Worm (Caenorhabditis elegans): ENCODE data around the gene F17C11.12.

Gene F17C11.12

ce11 chrV:10894601-10895000, 42.1 kb downstream of the F17C11.12 start, which contains the start of the genes F32D8.14 and F32D8.5 (continued):
- TF ChIP-seq F37D6.2 (tag; optimal IDR thresholded peaks at IDR 0.05) (peak; percentile 39), php-3 (GFP tag; IDR thresholded peaks at IDR 0.05) (no peak), ZK546.5 (tag; optimal IDR thresholded peaks at IDR 0.05) (peak in 1 of 2 experiments; percentile 71), ZK337.2 (GFP tag; IDR thresholded peaks at IDR 0.05) (peak; percentile 77), jun-1 (tag; optimal IDR thresholded peaks at IDR 0.05) (no peak), nhr-25 (tag; optimal IDR thresholded peaks at IDR 0.05; ENCODE audit: borderline replicate concordance, insufficient read depth) (no peak), nhr-6 (tag; optimal IDR thresholded peaks at IDR 0.05) (peak; percentile 68), nhr-237 (tag; optimal IDR thresholded peaks at IDR 0.05) (no peak), vab-7 (GFP tag; IDR thresholded peaks at IDR 0.05) (peak; percentile 35; the same call in 1 of the 2 replicates), rbr-2 (tag; optimal IDR thresholded peaks at IDR 0.05) (peak; percentile 54), snpc-1.2 (GFP tag; IDR thresholded peaks at IDR 0.05) (no peak), ctbp-1 (GFP tag; IDR thresholded peaks at IDR 0.05) (no peak), F49E8.2 (tag; optimal IDR thresholded peaks at IDR 0.05; ENCODE audit: borderline replicate concordance) (no peak), lin-15B (tag; optimal IDR thresholded peaks at IDR 0.05) (no peak), mep-1 (tag; optimal IDR thresholded peaks at IDR 0.05) (peak; percentile 76), egl-27 (tag; optimal IDR thresholded peaks at IDR 0.05) (no peak), ceh-20 (GFP tag; IDR thresholded peaks at IDR 0.05) (0 out of 2 replicates have a peak, but pooled peaks have one; percentile 12), dmd-9 (GFP tag; IDR thresholded peaks at IDR 0.05) (no peak), saeg-2 (GFP tag; IDR thresholded peaks at IDR 0.05) (no peak), lir-3 (tag; optimal IDR thresholded peaks at IDR 0.05) (no peak), madf-9 (GFP tag; conservative IDR thresholded peaks at IDR 0.05) (0 out of 2 replicates have a peak, but pooled peaks have one; percentile 32), fos-1 (tag; optimal IDR thresholded peaks at IDR 0.05) (no peak), daf-16 (GFP tag; optimal IDR thresholded peaks at IDR 0.05) (no peak), daf-16 (tag; optimal IDR thresholded peaks at IDR 0.05) (peak; percentile 27), tra-1 (GFP tag; IDR thresholded peaks at IDR 0.05) (no peak), daf-12 (tag; optimal IDR thresholded peaks at IDR 0.05) (no peak), hlh-30 (tag; optimal IDR thresholded peaks at IDR 0.05; ENCODE audit: insufficient read depth) (peak; percentile 49), ama-1 (optimal IDR thresholded peaks at IDR 0.05) (no peak), unc-39 (tag; optimal IDR thresholded peaks at IDR 0.05) (no peak), ztf-7 (tag; optimal IDR thresholded peaks at IDR 0.05) (peak; percentile 56), ceh-82 (tag; optimal IDR thresholded peaks at IDR 0.05) (no peak), sdz-12 (GFP tag; optimal IDR thresholded peaks at IDR 0.05) (no peak), nhr-11 (tag; optimal IDR thresholded peaks at IDR 0.05) (peak; percentile 30), zip-11 (GFP tag; IDR thresholded peaks at IDR 0.05) (no peak), Y48G9A.11 (GFP tag; IDR thresholded peaks at IDR 0.05) (no peak), lin-38 (GFP tag; IDR thresholded peaks at IDR 0.05) (peak; percentile 94), fkh-10 (GFP tag; optimal IDR thresholded peaks at IDR 0.05) (no peak), lsy-2 (tag; optimal IDR thresholded peaks at IDR 0.05) (peak in 1 of 2 experiments; percentile 90), nhr-28 (tag; optimal IDR thresholded peaks at IDR 0.05) (peak; percentile 18), D1046.2 (GFP tag; IDR thresholded peaks at IDR 0.05) (no peak), spr-3 (GFP tag; optimal IDR thresholded peaks at IDR 0.05) (no peak), Y75B8A.6 (GFP tag; IDR thresholded peaks at IDR 0.05) (no peak), dpl-1 (GFP tag; optimal IDR thresholded peaks at IDR 0.05) (peak; percentile 83), T26A8.4 (GFP tag; IDR thresholded peaks at IDR 0.05) (peak; percentile 59), T20F7.1 (GFP tag; optimal IDR thresholded peaks at IDR 0.05) (peak; percentile 64), cey-2 (tag; optimal IDR thresholded peaks at IDR 0.05; ENCODE audit: borderline replicate concordance, insufficient read depth) (no peak), pha-4 (GFP tag; IDR thresholded peaks at IDR 0.05) (no peak), pha-4 (tag; optimal IDR thresholded peaks at IDR 0.05) (peak; percentile 4), snpc-4 (tag; optimal IDR thresholded peaks at IDR 0.05) (no peak), ceh-32 (tag; optimal IDR thresholded peaks at IDR 0.05; ENCODE audit: poor library complexity) (no peak)

Measured in whole organism, L4 larva.